Fruit fly (Drosophila melanogaster) whole organism: ENCODE results near the gene Kif19A.

Experiments used
- CG8478 ChIP-seq: fragments of >200 bp; optimal IDR thresholded peaks from 2 replicates; lab custom pipeline; 2018; ENCODE audit warnings: inconsistent platforms
- Dll ChIP-seq: fragments of >200 bp; optimal IDR thresholded peaks from 2 replicates; lab custom pipeline; 2017
- EcR ChIP-seq, 2 experiments: fragments of >200 bp; optimal IDR thresholded peaks; 2 replicates each; lab custom pipeline; 2017; ENCODE audit warnings: missing biosample characterization in 2 of 2, missing genetic modification characterization in 2 of 2, missing genetic modification reagents in 2 of 2
- pan ChIP-seq: fragments of >200 bp; optimal IDR thresholded peaks from 2 replicates; lab custom pipeline; 2017
- psq ChIP-seq: fragments of >200 bp; optimal IDR thresholded peaks from 2 replicates; lab custom pipeline; 2017
- usp ChIP-seq: fragments of >200 bp; optimal IDR thresholded peaks from 2 replicates; lab custom pipeline; 2017; ENCODE audit warnings: missing biosample characterization, missing genetic modification characterization, mixed read lengths

- TF ChIP-seq CG8478 (lab: Kevin White, UChicago) (no peak), psq (lab: Kevin White, UChicago) (no peak), Dll (no peak), usp (no peak), pan (no peak), EcR (GFP tag; optimal IDR thresholded peaks at IDR 0.05; lab: Kevin White, UChicago) (no peak)
Observed at dm6 chr3R:14064158-14064969, 53.9 kb downstream of the Kif19A start.
